Fruit fly (Drosophila melanogaster): ENCODE data around the gene CG4502.
A peak's percentile ranks its signal among the peaks of the same experiment; 100 is the strongest.

Gene CG4502

dm6 chr2L:7148919-7149318 lies 55.1 kb downstream of the CG4502 start (continued):
- TF ChIP-seq CG12104 (GFP tag; optimal IDR thresholded peaks at IDR 0.05) (no peak), Bdp1 (GFP tag; optimal IDR thresholded peaks at IDR 0.05) (no peak), CG4854 (GFP tag; optimal IDR thresholded peaks at IDR 0.05) (no peak), pzg (GFP tag; optimal IDR thresholded peaks at IDR 0.05) (no peak), eve (GFP tag; optimal IDR thresholded peaks at IDR 0.05) (peak in 1 of 2 experiments; percentile 46), Dek (tag; optimal IDR thresholded peaks at IDR 0.05) (no peak), disco-r (GFP tag; optimal IDR thresholded peaks at IDR 0.05) (no peak), CG17568 (GFP tag; optimal IDR thresholded peaks at IDR 0.05) (no peak), bigmax (GFP tag; optimal IDR thresholded peaks at IDR 0.05) (no peak), kah (GFP tag; optimal IDR thresholded peaks at IDR 0.05) (no peak), BtbVII (GFP tag; optimal IDR thresholded peaks at IDR 0.05) (no peak), CG1529 (GFP tag; optimal IDR thresholded peaks at IDR 0.05) (no peak), CG17328 (GFP tag; IDR thresholded peaks at IDR 0.05) (peak; percentile 72), CG6683 (GFP tag; optimal IDR thresholded peaks at IDR 0.05) (no peak), slp2 (GFP tag; optimal IDR thresholded peaks at IDR 0.05) (peak; percentile 27), usp (GFP tag; optimal IDR thresholded peaks at IDR 0.05) (no peak), dan (GFP tag; IDR thresholded peaks at IDR 0.05) (no peak), mld (GFP tag; IDR thresholded peaks at IDR 0.05; ENCODE audit: partially characterized antibody) (no peak), CG7786 (GFP tag; optimal IDR thresholded peaks at IDR 0.05) (no peak), lab (GFP tag; optimal IDR thresholded peaks at IDR 0.05) (peak; percentile 12), br (optimal IDR thresholded peaks at IDR 0.05) (no peak), CG17359 (tag; optimal IDR thresholded peaks at IDR 0.05) (peak; percentile 48), her (GFP tag; optimal IDR thresholded peaks at IDR 0.05) (peak; percentile 17), Dfd (GFP tag; optimal IDR thresholded peaks at IDR 0.05) (no peak), H15 (GFP tag; IDR thresholded peaks at IDR 0.05) (no peak), CG14014 (GFP tag; IDR thresholded peaks at IDR 0.05) (no peak), nom (GFP tag; optimal IDR thresholded peaks at IDR 0.05) (no peak), CG8388 (GFP tag; optimal IDR thresholded peaks at IDR 0.05) (peak; percentile 46), MTF-1 (GFP tag; optimal IDR thresholded peaks at IDR 0.05; ENCODE audit: borderline replicate concordance) (no peak), CG4730 (GFP tag; IDR thresholded peaks at IDR 0.05) (no peak), pum (GFP tag; optimal IDR thresholded peaks at IDR 0.05) (peak; percentile 37), Bteb2 (GFP tag; optimal IDR thresholded peaks at IDR 0.05) (no peak), dmrt11E (tag; optimal IDR thresholded peaks at IDR 0.05) (peak; percentile 54), Eip74EF (GFP tag; optimal IDR thresholded peaks at IDR 0.05) (no peak), CG3995 (GFP tag; optimal IDR thresholded peaks at IDR 0.05) (no peak), CG14860 (GFP tag; IDR thresholded peaks at IDR 0.05; ENCODE audit: partially characterized antibody) (no peak), CG3847 (GFP tag; IDR thresholded peaks at IDR 0.05) (no peak), CG18599 (GFP tag; optimal IDR thresholded peaks at IDR 0.05) (no peak), CoRest (tag; optimal IDR thresholded peaks at IDR 0.05) (peak; percentile 26), CG11085 (GFP tag; IDR thresholded peaks at IDR 0.05) (no peak), kni (GFP tag; optimal IDR thresholded peaks at IDR 0.05) (no peak), CG14050 (GFP tag; IDR thresholded peaks at IDR 0.05) (peak; percentile 45; the same call in 1 of the 3 replicates), pb (GFP tag; optimal IDR thresholded peaks at IDR 0.05) (no peak), stc (GFP tag; IDR thresholded peaks at IDR 0.05) (peak; percentile 43; the same call in 1 of the 2 replicates), Kr (GFP tag; optimal IDR thresholded peaks at IDR 0.05) (no peak), Bgb (GFP tag; IDR thresholded peaks at IDR 0.05; ENCODE audit: partially characterized antibody) (no peak), ap (GFP tag; IDR thresholded peaks at IDR 0.05) (no peak), jumu (GFP tag; optimal IDR thresholded peaks at IDR 0.05) (no peak), Rfx (GFP tag; IDR thresholded peaks at IDR 0.05) (no peak), otp (GFP tag; IDR thresholded peaks at IDR 0.05) (peak; percentile 54; the same call in 2 of the 3 replicates), twi (tag; optimal IDR thresholded peaks at IDR 0.05) (no peak)
